Fruit fly (Drosophila melanogaster): ENCODE measurements around the gene CalpC.
A peak's percentile ranks its signal among the peaks of the same experiment; 100 is the strongest.

The CalpC gene

DNA sequence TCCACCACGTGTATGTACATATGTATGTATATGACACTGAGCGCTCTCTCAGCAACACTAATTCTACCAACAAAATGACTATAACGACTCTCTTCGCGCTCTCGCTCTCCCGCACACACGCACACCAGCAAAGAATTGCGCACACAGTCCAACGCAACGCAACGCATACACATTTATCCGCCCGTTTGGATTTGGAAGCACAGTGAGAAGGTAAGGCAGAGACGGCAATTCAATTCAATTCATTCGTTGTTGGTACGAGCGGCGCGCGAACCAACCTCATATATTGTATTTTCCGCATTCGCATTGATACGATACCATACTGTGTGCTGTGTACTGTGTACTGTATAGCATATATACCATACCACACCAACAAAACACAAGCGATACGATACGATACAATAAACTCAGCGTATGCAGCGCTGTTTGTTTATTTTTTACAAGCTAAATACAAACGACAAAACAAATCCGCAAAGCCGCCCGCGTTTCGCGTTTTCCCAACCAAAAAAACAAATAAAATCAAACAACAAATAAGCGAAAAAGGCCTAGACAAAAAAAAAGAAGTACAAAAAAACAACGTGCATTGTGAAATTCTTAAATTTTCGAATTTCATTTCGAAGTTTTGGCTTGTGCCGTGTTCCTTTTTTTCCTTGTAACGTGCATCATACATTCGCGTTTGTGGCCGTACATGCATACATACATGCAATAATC is 8.0 kb downstream of the CalpC start, which contains the start of the genes CG9921 and Dsp1 (continued):
- TF ChIP-seq schlank (tag; optimal IDR thresholded peaks at IDR 0.05) (peak; percentile 31), Nf-YB (GFP tag; optimal IDR thresholded peaks at IDR 0.05) (no peak), fru (optimal IDR thresholded peaks at IDR 0.05) (no peak), ewg (GFP tag; optimal IDR thresholded peaks at IDR 0.05) (no peak), CG6654 (GFP tag; optimal IDR thresholded peaks at IDR 0.05) (no peak), CG11456 (GFP tag; IDR thresholded peaks at IDR 0.05) (no peak), shn (GFP tag; optimal IDR thresholded peaks at IDR 0.05) (no peak), CG8359 (GFP tag; optimal IDR thresholded peaks at IDR 0.05; ENCODE audit: borderline replicate concordance) (no peak), CG2678 (tag; optimal IDR thresholded peaks at IDR 0.05) (no peak), Lpt (GFP tag; optimal IDR thresholded peaks at IDR 0.05) (no peak), gsb-n (tag; optimal IDR thresholded peaks at IDR 0.05) (no peak), Atf3 (GFP tag; optimal IDR thresholded peaks at IDR 0.05) (no peak), CG4328 (GFP tag; optimal IDR thresholded peaks at IDR 0.05) (no peak), bsh (GFP tag; optimal IDR thresholded peaks at IDR 0.05) (no peak), NC2β (GFP tag; optimal IDR thresholded peaks at IDR 0.05) (no peak), knrl (GFP tag; IDR thresholded peaks at IDR 0.05; ENCODE audit: partially characterized antibody) (no peak), GATAe (GFP tag; conservative IDR thresholded peaks at IDR 0.05) (no peak), twi (tag; optimal IDR thresholded peaks at IDR 0.05) (no peak), D19B (GFP tag; optimal IDR thresholded peaks at IDR 0.05) (no peak), Hr39 (optimal IDR thresholded peaks at IDR 0.05) (no peak), dimm (GFP tag; IDR thresholded peaks at IDR 0.05) (no peak), ranshi (GFP tag; IDR thresholded peaks at IDR 0.05) (no peak), CG14050 (GFP tag; IDR thresholded peaks at IDR 0.05) (no peak), CG10274 (GFP tag; optimal IDR thresholded peaks at IDR 0.05) (no peak), Bgb (GFP tag; IDR thresholded peaks at IDR 0.05; ENCODE audit: partially characterized antibody) (peak; percentile 42; the same call in 1 of the 2 replicates), gfzf (GFP tag; optimal IDR thresholded peaks at IDR 0.05) (no peak), jing (GFP tag; optimal IDR thresholded peaks at IDR 0.05) (no peak), CG10565 (GFP tag; optimal IDR thresholded peaks at IDR 0.05) (no peak), unpg (GFP tag; optimal IDR thresholded peaks at IDR 0.05) (no peak), CG34224 (GFP tag; IDR thresholded peaks at IDR 0.05; ENCODE audit: partially characterized antibody) (0 out of 3 replicates have a peak, but pooled peaks have one; percentile 47), crp (GFP tag; optimal IDR thresholded peaks at IDR 0.05) (no peak), run (tag; optimal IDR thresholded peaks at IDR 0.05) (no peak), dmrt11E (tag; optimal IDR thresholded peaks at IDR 0.05) (no peak), CG7745 (tag; optimal IDR thresholded peaks at IDR 0.05) (no peak), Hr3 (GFP tag; optimal IDR thresholded peaks at IDR 0.05) (no peak), MESR4 (GFP tag; optimal IDR thresholded peaks at IDR 0.05) (peak; percentile 28), HLH4C (GFP tag; IDR thresholded peaks at IDR 0.05; ENCODE audit: partially characterized antibody) (no peak), CG5180 (GFP tag; optimal IDR thresholded peaks at IDR 0.05) (no peak), ssp (GFP tag; IDR thresholded peaks at IDR 0.05) (no peak), CG6254 (GFP tag; optimal IDR thresholded peaks at IDR 0.05) (no peak), pum (GFP tag; optimal IDR thresholded peaks at IDR 0.05) (no peak), esg (GFP tag; conservative IDR thresholded peaks at IDR 0.05) (no peak), ab (GFP tag; optimal IDR thresholded peaks at IDR 0.05) (no peak), btn (GFP tag; optimal IDR thresholded peaks at IDR 0.05) (no peak), Lim3 (GFP tag; IDR thresholded peaks at IDR 0.05) (no peak), h (optimal IDR thresholded peaks at IDR 0.05) (no peak), Elba2 (GFP tag; optimal IDR thresholded peaks at IDR 0.05) (no peak), CG14014 (GFP tag; IDR thresholded peaks at IDR 0.05) (0 out of 2 replicates have a peak, but pooled peaks have one; percentile 21), NK7.1 (GFP tag; optimal IDR thresholded peaks at IDR 0.05) (no peak), Fer3 (tag; optimal IDR thresholded peaks at IDR 0.05) (no peak)
